Worm (Caenorhabditis elegans) whole organism, mixed stage, embryonic: ENCODE measurements around the gene igdb-3.
A peak's percentile ranks its signal among the peaks of the same experiment; 100 is the strongest.

Experiments
- flh-1 ChIP-seq: fragments of 200-800 bp; sonication (Bioruptor generic); optimal IDR thresholded peaks from 2 replicates; lab custom pipeline; 2018; ENCODE audit warnings: mild to moderate bottlenecking, missing genetic modification characterization, moderate library complexity, missing compliant biosample characterization
- lin-13 ChIP-seq: fragments of 150-350 bp; optimal IDR thresholded peaks from 2 replicates; lab custom pipeline; 2014; ENCODE audit warnings: missing biosample characterization, missing genetic modification characterization
- mep-1 ChIP-seq: fragments of 150-350 bp; optimal IDR thresholded peaks from 2 replicates; lab custom pipeline; 2017; ENCODE audit warnings: missing biosample characterization, missing genetic modification reagents, missing genetic modification characterization, inconsistent platforms
- nhr-2 ChIP-seq: fragments of 150-350 bp; optimal IDR thresholded peaks from 2 replicates; lab custom pipeline; 2014; ENCODE audit warnings: missing biosample characterization, missing genetic modification characterization
- nhr-237 ChIP-seq: fragments of 150-350 bp; optimal IDR thresholded peaks from 2 replicates; lab custom pipeline; 2014; ENCODE audit warnings: missing biosample characterization, missing genetic modification characterization
- nhr-76 ChIP-seq: sonication (generic microtip); optimal IDR thresholded peaks from 2 replicates; lab custom pipeline; 2017; ENCODE audit warnings: missing biosample characterization, missing genetic modification characterization
- pha-4 ChIP-seq: fragments of 150-350 bp; optimal IDR thresholded peaks from 2 replicates; lab custom pipeline; 2018; ENCODE audit warnings: missing biosample characterization, missing genetic modification reagents, missing genetic modification characterization
- snpc-4 ChIP-seq: fragments of 150-350 bp; optimal IDR thresholded peaks from 2 replicates; lab custom pipeline; 2014; ENCODE audit warnings: missing biosample characterization, missing genetic modification characterization
- zip-8 ChIP-seq: fragments of 150-350 bp; optimal IDR thresholded peaks from 2 replicates; lab custom pipeline; 2014; ENCODE audit warnings: missing biosample characterization, missing genetic modification characterization

DNA sequence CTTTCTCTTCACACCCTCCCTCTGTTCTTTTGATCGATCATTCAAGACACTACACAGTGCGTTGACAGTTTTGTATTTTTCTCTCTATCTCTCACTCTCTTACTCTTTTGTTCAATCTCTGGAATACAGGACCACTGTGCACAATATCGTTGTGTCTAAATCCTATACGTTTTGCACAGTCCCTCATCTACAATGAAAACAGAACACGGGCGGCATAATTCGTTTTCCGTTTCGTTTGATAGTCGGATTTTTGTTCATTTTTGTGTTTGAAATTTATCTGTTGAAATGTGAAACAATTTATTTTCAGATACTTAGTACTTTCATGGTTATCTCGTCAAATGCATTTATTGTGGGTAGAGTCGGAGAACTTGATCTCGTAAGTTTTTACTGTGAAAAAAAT, 43.8 kb upstream of the igdb-3 start, which contains the start of gene C03B1.7:
- no peak for TF ChIP-seq snpc-4 (tag; lab: Kevin White, UChicago)
- TF ChIP-seq zip-8 (tag; lab: Kevin White, UChicago) = no peak
- peak; percentile 48 for TF ChIP-seq nhr-2 (tag; lab: Kevin White, UChicago)
- TF ChIP-seq lin-13 (tag; lab: Kevin White, UChicago) = no peak
- no peak for TF ChIP-seq nhr-76 (tag; lab: Kevin White, UChicago)
- TF ChIP-seq nhr-237 = no peak
- no peak for TF ChIP-seq mep-1 (tag; lab: Kevin White, UChicago)
- no peak for TF ChIP-seq flh-1 (GFP tag; lab: Kevin White, UChicago)
- no peak for TF ChIP-seq pha-4 (tag; lab: Kevin White, UChicago)
